Fruit fly (Drosophila melanogaster) whole organism, prepupa: ENCODE measurements around the gene Vha100-4.

Source experiments
- Blimp-1 ChIP-seq: fragments of 200-800 bp; sonication (Bioruptor generic); optimal IDR thresholded peaks from 3 replicates; lab custom pipeline; 2017; ENCODE audit warnings: missing biosample characterization, missing genetic modification characterization, mild to moderate bottlenecking, moderate library complexity, missing genetic modification reagents
- CG10631 ChIP-seq: fragments of 200-800 bp; sonication (Bioruptor generic); optimal IDR thresholded peaks from 2 replicates; lab custom pipeline; 2016; ENCODE audit warnings: missing biosample characterization, missing genetic modification characterization
- CG10669 ChIP-seq: fragments of 200-800 bp; sonication (Bioruptor generic); optimal IDR thresholded peaks from 3 replicates; lab custom pipeline; 2018; ENCODE audit warnings: missing biosample characterization, mild to moderate bottlenecking, missing genetic modification characterization, moderate library complexity
- CG11294 ChIP-seq: fragments of 200-800 bp; sonication (Bioruptor generic); IDR thresholded peaks from 2 replicates; pipeline ENCODE4 v1.3.6; 2022; ENCODE audit warnings: missing biosample characterization, missing genetic modification characterization
- CG11902 ChIP-seq: fragments of 200-800 bp; sonication (Bioruptor generic); optimal IDR thresholded peaks from 3 replicates; lab custom pipeline; 2016; ENCODE audit warnings: missing biosample characterization, missing genetic modification characterization
- CG1621 ChIP-seq: fragments of 200-800 bp; sonication (Bioruptor generic); optimal IDR thresholded peaks from 3 replicates; lab custom pipeline; 2018; ENCODE audit warnings: missing biosample characterization, mild to moderate bottlenecking, missing genetic modification characterization
- CG16779 ChIP-seq: fragments of 200-800 bp; sonication (Bioruptor generic); optimal IDR thresholded peaks from 3 replicates; lab custom pipeline; 2017; ENCODE audit warnings: missing biosample characterization, mild to moderate bottlenecking, missing genetic modification characterization
- CG3032 ChIP-seq: fragments of 200-800 bp; optimal IDR thresholded peaks from 2 replicates; lab custom pipeline; 2019; ENCODE audit warnings: missing biosample characterization, mild to moderate bottlenecking, missing genetic modification characterization, moderate library complexity
- CG34406 ChIP-seq: fragments of 200-800 bp; sonication (Bioruptor generic); optimal IDR thresholded peaks from 3 replicates; lab custom pipeline; 2016; ENCODE audit warnings: missing biosample characterization, missing genetic modification characterization
- CG4318 ChIP-seq: fragments of 200-800 bp; sonication (Bioruptor generic); optimal IDR thresholded peaks from 3 replicates; lab custom pipeline; 2017; ENCODE audit warnings: missing biosample characterization, mild to moderate bottlenecking, missing genetic modification characterization
- CG6163 ChIP-seq: fragments of 200-800 bp; sonication (Bioruptor generic); IDR thresholded peaks from 3 replicates; pipeline ENCODE4 v1.3.6; 2022; ENCODE audit warnings: missing biosample characterization, missing genetic modification characterization
- CG6276 ChIP-seq: fragments of 200-800 bp; sonication (Bioruptor generic); optimal IDR thresholded peaks from 2 replicates; lab custom pipeline; 2017; ENCODE audit warnings: missing biosample characterization, mild to moderate bottlenecking, missing genetic modification characterization
- CG6792 ChIP-seq: fragments of 200-800 bp; sonication (Bioruptor generic); optimal IDR thresholded peaks from 3 replicates; lab custom pipeline; 2016; ENCODE audit warnings: missing biosample characterization, missing genetic modification characterization
- CG6808 ChIP-seq: fragments of 200-800 bp; sonication (Bioruptor generic); optimal IDR thresholded peaks from 3 replicates; lab custom pipeline; 2017; ENCODE audit warnings: missing biosample characterization, missing genetic modification characterization, mild to moderate bottlenecking, moderate library complexity, missing genetic modification reagents
- CG7368 ChIP-seq: fragments of 200-800 bp; sonication (Bioruptor generic); optimal IDR thresholded peaks from 3 replicates; lab custom pipeline; 2016; ENCODE audit warnings: missing biosample characterization, missing genetic modification characterization
- CG8319 ChIP-seq: fragments of 200-800 bp; sonication (Bioruptor generic); optimal IDR thresholded peaks from 3 replicates; lab custom pipeline; 2016; ENCODE audit warnings: missing biosample characterization, missing genetic modification characterization
- CG8632 ChIP-seq: fragments of 200-800 bp; sonication (Bioruptor generic); optimal IDR thresholded peaks from 3 replicates; lab custom pipeline; 2016; ENCODE audit warnings: missing biosample characterization, missing genetic modification characterization
- CG9139 ChIP-seq: fragments of 200-800 bp; sonication (Bioruptor generic); optimal IDR thresholded peaks from 3 replicates; lab custom pipeline; 2017; ENCODE audit warnings: missing biosample characterization, mild to moderate bottlenecking, missing genetic modification characterization
- Eip75B ChIP-seq: fragments of 200-800 bp; sonication (Bioruptor generic); optimal IDR thresholded peaks from 3 replicates; lab custom pipeline; 2016; ENCODE audit warnings: missing biosample characterization, missing genetic modification characterization
- Eip78C ChIP-seq: fragments of 200-800 bp; sonication (Bioruptor generic); peaks from one replicate; lab custom pipeline; 2016; ENCODE audit warnings: missing biosample characterization, missing genetic modification characterization
- Eip93F ChIP-seq: fragments of 200-800 bp; sonication (Bioruptor generic); optimal IDR thresholded peaks from 2 replicates; lab custom pipeline; 2016; ENCODE audit warnings: missing biosample characterization, mild to moderate bottlenecking, missing genetic modification characterization
- Hr38 ChIP-seq: sonication (Bioruptor generic); optimal IDR thresholded peaks from 2 replicates; lab custom pipeline; 2016; ENCODE audit warnings: missing biosample characterization, missing genetic modification characterization
- Hr39 ChIP-seq: fragments of 200-800 bp; sonication (Bioruptor generic); optimal IDR thresholded peaks from 2 replicates; lab custom pipeline; 2016; ENCODE audit warnings: missing biosample characterization, missing genetic modification characterization
- Hr4 ChIP-seq: fragments of 200-800 bp; sonication (Bioruptor generic); optimal IDR thresholded peaks from 3 replicates; lab custom pipeline; 2016; ENCODE audit warnings: missing biosample characterization, missing genetic modification characterization
- Lpt ChIP-seq: fragments of 200-800 bp; sonication (Bioruptor generic); optimal IDR thresholded peaks from 3 replicates; lab custom pipeline; 2016; ENCODE audit warnings: missing biosample characterization, missing genetic modification characterization
- Met ChIP-seq: fragments of 200-800 bp; sonication (Bioruptor generic); optimal IDR thresholded peaks from 3 replicates; lab custom pipeline; 2016; ENCODE audit warnings: missing biosample characterization, missing genetic modification characterization
- OdsH ChIP-seq: fragments of 200-800 bp; sonication (Bioruptor generic); optimal IDR thresholded peaks from 3 replicates; lab custom pipeline; 2016; ENCODE audit warnings: missing biosample characterization, missing genetic modification characterization
- Smox ChIP-seq: fragments of 200-800 bp; sonication (Bioruptor generic); optimal IDR thresholded peaks from 3 replicates; lab custom pipeline; 2016; ENCODE audit warnings: missing biosample characterization, missing genetic modification characterization
- Sox14 ChIP-seq: fragments of 200-800 bp; sonication (Bioruptor generic); optimal IDR thresholded peaks from 3 replicates; lab custom pipeline; 2016; ENCODE audit warnings: missing biosample characterization, missing genetic modification characterization
- Sox15 ChIP-seq: fragments of 200-800 bp; sonication (Bioruptor generic); optimal IDR thresholded peaks from 3 replicates; lab custom pipeline; 2016; ENCODE audit warnings: missing biosample characterization, missing genetic modification characterization
- achi ChIP-seq: fragments of 200-800 bp; sonication (Bioruptor generic); optimal IDR thresholded peaks from 3 replicates; lab custom pipeline; 2016; ENCODE audit warnings: missing biosample characterization, missing genetic modification characterization
- cyc ChIP-seq: fragments of 200-800 bp; sonication (Bioruptor generic); optimal IDR thresholded peaks from 3 replicates; lab custom pipeline; 2016; ENCODE audit warnings: missing biosample characterization, missing genetic modification characterization
- eg ChIP-seq: fragments of 200-800 bp; sonication (Bioruptor generic); IDR thresholded peaks from 3 replicates; pipeline ENCODE4 v1.3.6; 2022; ENCODE audit warnings: missing biosample characterization, missing genetic modification characterization
- fkh ChIP-seq: fragments of 200-800 bp; sonication (Bioruptor generic); optimal IDR thresholded peaks from 3 replicates; lab custom pipeline; 2017; ENCODE audit warnings: missing biosample characterization, mild to moderate bottlenecking, missing genetic modification characterization, moderate library complexity
- lz ChIP-seq: fragments of 200-800 bp; sonication (Bioruptor generic); optimal IDR thresholded peaks from 3 replicates; lab custom pipeline; 2016; ENCODE audit warnings: missing biosample characterization, missing genetic modification characterization
- net ChIP-seq: fragments of 200-800 bp; sonication (Bioruptor generic); optimal IDR thresholded peaks from 3 replicates; lab custom pipeline; 2016; ENCODE audit warnings: missing biosample characterization, missing genetic modification characterization
- pdm3 ChIP-seq: fragments of 200-800 bp; sonication (Bioruptor generic); optimal IDR thresholded peaks from 3 replicates; lab custom pipeline; 2016; ENCODE audit warnings: missing biosample characterization, missing genetic modification characterization
- salr ChIP-seq, 2 experiments: fragments of 200-800 bp; sonication (Bioruptor generic); optimal IDR thresholded peaks; 3 replicates each; lab custom pipeline; 2016 to 2018; ENCODE audit warnings: missing biosample characterization in 2 of 2, missing genetic modification characterization in 2 of 2, mild to moderate bottlenecking in 1 of 2
- ss ChIP-seq, 2 experiments: fragments of 200-800 bp; sonication (Bioruptor generic); optimal IDR thresholded peaks; 2 replicates in 1 of 2; 3 replicates in 1 of 2; lab custom pipeline; 2017 to 2018; ENCODE audit warnings: mild to moderate bottlenecking in 2 of 2, missing biosample characterization in 2 of 2, missing genetic modification characterization in 2 of 2, moderate library complexity in 1 of 2

Vha100-4 gene

DNA sequence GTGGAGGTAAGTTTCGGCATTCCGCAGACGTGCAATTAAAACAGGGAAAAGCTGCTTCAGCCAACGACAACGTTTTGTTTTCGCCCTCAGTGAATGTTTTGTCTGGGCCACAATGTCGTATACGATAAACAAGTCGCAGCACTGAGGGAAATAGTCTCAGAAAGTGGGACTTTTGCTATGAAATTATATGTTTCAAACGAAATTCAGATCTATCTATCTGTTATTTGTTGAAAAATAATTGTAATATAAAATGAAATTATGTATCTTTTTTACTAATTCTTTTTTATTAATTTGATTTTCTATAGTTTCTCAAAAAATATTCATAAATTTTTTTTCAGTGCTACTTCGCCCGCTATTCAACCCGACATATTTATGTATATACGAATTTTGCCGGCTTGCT lies 3.8 kb upstream of the Vha100-4 start (continued):
- TF ChIP-seq Hr38 (GFP tag; lab: Kevin White, UChicago) (no peak), CG6792 (GFP tag; lab: Kevin White, UChicago) (peak; percentile 72), Sox14 (no peak), CG10669 (GFP tag; lab: Kevin White, UChicago) (no peak), Met (GFP tag; lab: Kevin White, UChicago) (no peak), Lpt (peak; percentile 46), ss (GFP tag; optimal IDR thresholded peaks at IDR 0.05; lab: Kevin White, UChicago) (no peak), Smox (GFP tag; lab: Kevin White, UChicago) (peak; percentile 69), CG3032 (tag; lab: Kevin White, UChicago) (peak; percentile 50), CG6276 (GFP tag; lab: Kevin White, UChicago) (no peak), achi (GFP tag; lab: Kevin White, UChicago) (peak; percentile 82), CG9139 (GFP tag; lab: Kevin White, UChicago) (peak; percentile 42), Eip75B (GFP tag; lab: Kevin White, UChicago) (no peak), CG34406 (GFP tag; lab: Kevin White, UChicago) (peak; percentile 81), CG6808 (GFP tag; lab: Kevin White, UChicago) (no peak), CG4318 (GFP tag; lab: Kevin White, UChicago) (peak; percentile 34), salr (GFP tag; optimal IDR thresholded peaks at IDR 0.05; lab: Kevin White, UChicago) (peak in 1 of 2 experiments; percentile 78), lz (GFP tag; lab: Kevin White, UChicago) (peak; percentile 47), CG8632 (GFP tag; lab: Kevin White, UChicago) (peak; percentile 75), CG10631 (GFP tag; lab: Kevin White, UChicago) (no peak), Hr39 (GFP tag; lab: Kevin White, UChicago) (peak; percentile 58), CG16779 (tag; lab: Kevin White, UChicago) (no peak), cyc (no peak)

DNA sequence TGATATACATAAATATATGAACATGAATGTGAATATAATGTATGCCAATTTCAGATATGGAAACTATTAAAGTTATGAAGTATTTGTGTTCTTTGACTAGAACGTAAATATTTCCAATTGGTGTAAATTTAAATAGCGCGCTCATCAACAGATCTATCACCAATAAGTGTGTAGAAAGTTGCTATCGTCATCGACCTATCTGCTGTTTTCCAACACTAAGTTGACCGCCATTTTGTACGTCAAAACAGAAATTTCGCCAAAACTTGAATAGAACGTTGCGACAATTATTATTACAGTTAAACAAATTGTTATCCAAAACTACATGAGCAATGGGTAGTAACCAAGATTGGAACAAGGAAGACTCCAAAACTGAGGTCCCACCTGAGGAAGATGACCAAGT lies 4.0 kb downstream of the Vha100-4 start, which contains the start of gene cona:
TSS of gene cona (plus strand) at position 236 of the 400 bp plus-strand sequence.
- TF ChIP-seq Eip93F (GFP tag; lab: Kevin White, UChicago) = no peak
- TF ChIP-seq salr (GFP tag; optimal IDR thresholded peaks at IDR 0.05; lab: Kevin White, UChicago) = no peak
- no peak for TF ChIP-seq ss (GFP tag; optimal IDR thresholded peaks at IDR 0.05; lab: Kevin White, UChicago)
- TF ChIP-seq CG9139 (GFP tag; lab: Kevin White, UChicago) = no peak
- no peak for TF ChIP-seq CG8319
- no peak for TF ChIP-seq CG6276 (GFP tag; lab: Kevin White, UChicago)
- TF ChIP-seq Blimp-1 (GFP tag; lab: Kevin White, UChicago) = no peak
- TF ChIP-seq CG16779 (tag; lab: Kevin White, UChicago) = no peak
- no peak for TF ChIP-seq OdsH (GFP tag; lab: Kevin White, UChicago)
- TF ChIP-seq fkh = no peak
- TF ChIP-seq Sox14 = no peak
- TF ChIP-seq CG1621 (tag; lab: Kevin White, UChicago) = no peak
- TF ChIP-seq Lpt = no peak
- TF ChIP-seq lz (GFP tag; lab: Kevin White, UChicago) = no peak
- no peak for TF ChIP-seq Hr4

DNA sequence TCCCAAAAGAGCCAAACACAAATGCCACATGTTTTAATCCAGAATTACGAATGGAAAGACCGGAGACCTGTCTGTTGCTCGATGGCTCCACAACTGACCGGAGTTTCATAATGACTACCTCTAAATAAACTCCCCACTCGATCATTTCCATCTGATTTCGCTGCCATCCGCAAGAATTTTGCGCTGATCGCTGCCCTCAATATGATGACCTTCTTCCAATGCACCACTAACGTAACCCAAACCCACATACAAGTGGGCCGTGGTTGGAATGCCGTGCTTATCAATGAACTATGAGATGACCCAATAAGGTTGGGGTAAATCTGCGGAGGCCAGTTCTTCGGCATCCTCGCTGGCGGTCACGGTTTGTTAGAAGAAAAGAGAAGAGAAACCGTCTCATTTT lies 4.6 kb downstream of the Vha100-4 start, which contains the start of gene CG14309:
TSS of gene CG14309 (minus strand) at position 101 of the 400 bp plus-strand sequence.
- TF ChIP-seq Hr4 (no peak), CG10669 (GFP tag; lab: Kevin White, UChicago) (no peak), CG11902 (GFP tag; lab: Kevin White, UChicago) (no peak), CG4318 (GFP tag; lab: Kevin White, UChicago) (no peak), CG7368 (no peak), CG6163 (no peak), Hr38 (GFP tag; lab: Kevin White, UChicago) (no peak), cyc (no peak), ss (GFP tag; optimal IDR thresholded peaks at IDR 0.05; lab: Kevin White, UChicago) (no peak), Eip78C (GFP tag; lab: Kevin White, UChicago) (no peak), Sox15 (GFP tag; lab: Kevin White, UChicago) (no peak), CG11294 (GFP tag; lab: Robert Waterston, UW) (no peak), net (GFP tag; lab: Kevin White, UChicago) (no peak), CG34406 (GFP tag; lab: Kevin White, UChicago) (no peak), pdm3 (GFP tag; lab: Kevin White, UChicago) (no peak), CG16779 (tag; lab: Kevin White, UChicago) (no peak), achi (GFP tag; lab: Kevin White, UChicago) (no peak), eg (GFP tag; lab: Robert Waterston, UW) (no peak), Smox (GFP tag; lab: Kevin White, UChicago) (no peak)
